Worm (Caenorhabditis elegans): Measurements from ENCODE around the gene F02C12.2.

DNA sequence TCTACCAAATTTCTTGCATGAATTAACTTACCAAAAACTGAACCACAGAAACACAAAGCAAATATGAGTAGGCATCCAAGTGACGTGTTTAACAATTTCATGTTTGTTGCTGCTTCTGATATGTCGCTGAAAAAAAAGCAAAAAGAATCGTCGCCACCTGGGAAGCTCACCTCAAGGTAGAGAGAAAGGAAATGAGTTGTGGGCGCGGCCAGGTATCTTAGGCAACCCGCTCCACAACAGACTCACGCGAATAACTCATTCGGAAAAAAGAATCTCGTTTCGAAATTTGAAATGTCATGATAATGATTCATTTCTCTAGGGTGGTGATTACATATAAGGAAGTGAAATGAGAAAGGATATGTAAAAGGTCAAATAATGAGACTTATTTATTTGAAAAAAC, 4.2 kb downstream of the F02C12.2 start, which contains the start of gene irld-2:
- no peak for TF ChIP-seq T26A5.8 (tag; optimal IDR thresholded peaks at IDR 0.05)
- no peak for TF ChIP-seq Y95B8A.8 (GFP tag; IDR thresholded peaks at IDR 0.05)
- no peak for TF ChIP-seq ceh-58 (GFP tag; IDR thresholded peaks at IDR 0.05)
- TF ChIP-seq B0336.3 (GFP tag; IDR thresholded peaks at IDR 0.05), result no peak
- TF ChIP-seq tbp1 (GFP tag; optimal IDR thresholded peaks at IDR 0.05), result no peak
- no peak for TF ChIP-seq ZK185.1 (tag; optimal IDR thresholded peaks at IDR 0.05; ENCODE audit: poor library complexity, severe bottlenecking)
